Fruit fly (Drosophila melanogaster): ENCODE data around the gene RanBP3.

dm6 chr3R:23780757-23781156, 28.1 kb upstream of the RanBP3 start:
- TF ChIP-seq CG1792 (GFP tag; optimal IDR thresholded peaks at IDR 0.05) (no peak), Meics (GFP tag; optimal IDR thresholded peaks at IDR 0.05) (no peak), sna (GFP tag; IDR thresholded peaks at IDR 0.05; ENCODE audit: partially characterized antibody) (no peak), amos (GFP tag; IDR thresholded peaks at IDR 0.05; ENCODE audit: partially characterized antibody) (no peak), Xrp1 (GFP tag; IDR thresholded peaks at IDR 0.05) (no peak), hb (GFP tag; IDR thresholded peaks at IDR 0.05; ENCODE audit: partially characterized antibody) (no peak), zen2 (GFP tag; IDR thresholded peaks at IDR 0.05; ENCODE audit: partially characterized antibody) (no peak), seq (GFP tag; IDR thresholded peaks at IDR 0.05) (no peak), CG34376 (GFP tag; optimal IDR thresholded peaks at IDR 0.05) (no peak), slbo (GFP tag; IDR thresholded peaks at IDR 0.05) (no peak), CG12236 (GFP tag; optimal IDR thresholded peaks at IDR 0.05) (no peak)
